Fruit fly (Drosophila melanogaster): ENCODE measurements around the gene Uros1.

Uros1 gene

DNA sequence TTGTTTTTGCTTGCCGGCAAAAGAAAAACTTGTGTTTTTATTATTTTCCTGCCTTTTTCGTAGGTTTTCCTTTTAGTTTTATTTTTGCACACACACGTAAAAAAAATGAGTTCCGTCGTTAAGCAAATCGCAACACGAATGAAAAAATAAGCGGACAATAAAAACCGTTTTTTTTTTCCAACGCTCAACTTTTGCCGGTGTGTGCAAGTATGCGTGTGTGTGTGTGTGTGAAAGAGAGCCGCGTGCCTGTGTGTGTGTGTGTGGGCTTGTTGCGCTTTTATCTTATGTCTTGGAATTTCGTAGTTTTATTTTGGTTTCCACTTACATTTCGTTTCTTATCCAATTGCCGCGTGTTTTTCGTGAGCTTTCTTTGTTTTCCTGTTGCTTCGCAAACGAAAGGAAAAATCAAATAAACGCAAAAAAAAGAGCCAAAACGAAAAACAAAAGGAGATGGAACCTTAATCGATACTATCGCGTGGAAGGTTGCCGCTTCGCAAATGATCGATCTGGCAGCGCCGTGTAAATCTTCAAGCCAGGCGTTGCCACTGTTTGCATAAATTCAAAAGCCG is 2.1 kb downstream of the Uros1 start, which contains the start of gene Moe (continued):
- peak; percentile 81 for TF ChIP-seq unc-4 (GFP tag; IDR thresholded peaks at IDR 0.05; ENCODE audit: partially characterized antibody)
- no peak for TF ChIP-seq Gsc (GFP tag; IDR thresholded peaks at IDR 0.05)
- TF ChIP-seq CG4617 (GFP tag; optimal IDR thresholded peaks at IDR 0.05; ENCODE audit: borderline replicate concordance) = peak; percentile 85
- TF ChIP-seq CG12104 (GFP tag; optimal IDR thresholded peaks at IDR 0.05) = peak; percentile 1
- peak; percentile 62; the same call in 2 of the 3 replicates for TF ChIP-seq ken (GFP tag; IDR thresholded peaks at IDR 0.05)
- TF ChIP-seq org-1 (GFP tag; optimal IDR thresholded peaks at IDR 0.05) = no peak
- peak; percentile 39 for TF ChIP-seq CG13775 (GFP tag; optimal IDR thresholded peaks at IDR 0.05)
- peak; percentile 44; the same call in 1 of the 3 replicates for TF ChIP-seq zfh1 (GFP tag; IDR thresholded peaks at IDR 0.05)
- no peak for TF ChIP-seq CG18476 (GFP tag; optimal IDR thresholded peaks at IDR 0.05)
- no peak for TF ChIP-seq fd102C (GFP tag; optimal IDR thresholded peaks at IDR 0.05)
- peak; percentile 3 for TF ChIP-seq CG16863 (GFP tag; optimal IDR thresholded peaks at IDR 0.05)
- no peak for TF ChIP-seq Lpt (GFP tag; optimal IDR thresholded peaks at IDR 0.05)
- no peak for TF ChIP-seq hth (optimal IDR thresholded peaks at IDR 0.05)
- no peak for TF ChIP-seq CG3065 (GFP tag; optimal IDR thresholded peaks at IDR 0.05)
- no peak for TF ChIP-seq CG3281 (GFP tag; optimal IDR thresholded peaks at IDR 0.05)
- no peak for TF ChIP-seq CG7928 (GFP tag; optimal IDR thresholded peaks at IDR 0.05)
- no peak for TF ChIP-seq Poxn (GFP tag; IDR thresholded peaks at IDR 0.05)
- TF ChIP-seq CG6654 (GFP tag; optimal IDR thresholded peaks at IDR 0.05) = no peak
- no peak for TF ChIP-seq ham (GFP tag; IDR thresholded peaks at IDR 0.05)
- peak; percentile 30 for TF ChIP-seq HmgZ (tag; optimal IDR thresholded peaks at IDR 0.05)
- peak; percentile 52 for TF ChIP-seq CG32772 (GFP tag; IDR thresholded peaks at IDR 0.05)
- TF ChIP-seq bowl (GFP tag; IDR thresholded peaks at IDR 0.05) = no peak
- TF ChIP-seq crp (GFP tag; optimal IDR thresholded peaks at IDR 0.05) = peak in 1 of 2 experiments; percentile 75
- TF ChIP-seq salm (tag; optimal IDR thresholded peaks at IDR 0.05) = no peak
- TF ChIP-seq caup (GFP tag; optimal IDR thresholded peaks at IDR 0.05; ENCODE audit: severe bottlenecking) = peak; percentile 44
- no peak for TF ChIP-seq fd96Cb (tag; optimal IDR thresholded peaks at IDR 0.05)
- TF ChIP-seq CG34422 (GFP tag; IDR thresholded peaks at IDR 0.05) = peak; percentile 50
- TF ChIP-seq CG6813 (GFP tag; optimal IDR thresholded peaks at IDR 0.05) = no peak
- TF ChIP-seq stc (GFP tag; IDR thresholded peaks at IDR 0.05) = no peak
- TF ChIP-seq CG10147 (GFP tag; optimal IDR thresholded peaks at IDR 0.05) = peak; percentile 23
- TF ChIP-seq dpn (GFP tag; optimal IDR thresholded peaks at IDR 0.05) = peak; percentile 66 to 72
- TF ChIP-seq CG14965 (GFP tag; optimal IDR thresholded peaks at IDR 0.05; ENCODE audit: borderline replicate concordance) = no peak
- peak; percentile 25 for TF ChIP-seq gfzf (GFP tag; optimal IDR thresholded peaks at IDR 0.05)
- no peak for TF ChIP-seq ewg (GFP tag; optimal IDR thresholded peaks at IDR 0.05)
- peak; percentile 81 for TF ChIP-seq nom (GFP tag; optimal IDR thresholded peaks at IDR 0.05)
- peak; percentile 57 for TF ChIP-seq Dref (GFP tag; IDR thresholded peaks at IDR 0.05)
- TF ChIP-seq CG11085 (GFP tag; IDR thresholded peaks at IDR 0.05) = peak; percentile 57
- no peak for TF ChIP-seq CG43689 (GFP tag; IDR thresholded peaks at IDR 0.05)
- peak; percentile 45; the same call in 1 of the 2 replicates for TF ChIP-seq CG11247 (GFP tag; IDR thresholded peaks at IDR 0.05)
- TF ChIP-seq CG14860 (GFP tag; IDR thresholded peaks at IDR 0.05; ENCODE audit: partially characterized antibody) = peak; percentile 60; the same call in 2 of the 3 replicates
- TF ChIP-seq Vsx1 (GFP tag; optimal IDR thresholded peaks at IDR 0.05) = no peak
- TF ChIP-seq br (optimal IDR thresholded peaks at IDR 0.05) = no peak
- 0 out of 2 replicates have a peak, but pooled peaks have one; percentile 24 for TF ChIP-seq CG14667 (GFP tag; IDR thresholded peaks at IDR 0.05)
- peak; percentile 75 for TF ChIP-seq row (GFP tag; IDR thresholded peaks at IDR 0.05)
- TF ChIP-seq E2f1 (GFP tag; IDR thresholded peaks at IDR 0.05) = 0 out of 2 replicates have a peak, but pooled peaks have one; percentile 12
- TF ChIP-seq CHES-1-like (GFP tag; optimal IDR thresholded peaks at IDR 0.05) = peak; percentile 66
- no peak for TF ChIP-seq CG1024 (GFP tag; IDR thresholded peaks at IDR 0.05)
- peak; percentile 6 for TF ChIP-seq CG10979 (tag; optimal IDR thresholded peaks at IDR 0.05)
- no peak for TF ChIP-seq CG11093 (GFP tag; IDR thresholded peaks at IDR 0.05)
- TF ChIP-seq mam (GFP tag; optimal IDR thresholded peaks at IDR 0.05) = peak; percentile 72

All from whole organism, embryonic.